Fruit fly (Drosophila melanogaster) whole organism, embryonic: Measurements from ENCODE around the gene CG1463.

Experiments used
- Antp ChIP-seq: fragments of 200-800 bp; sonication (Bioruptor generic); optimal IDR thresholded peaks from 3 replicates; lab custom pipeline; 2016; ENCODE audit warnings: missing biosample characterization, missing genetic modification characterization
- Asciz ChIP-seq: fragments of 200-800 bp; sonication (Bioruptor generic); optimal IDR thresholded peaks from 2 replicates; lab custom pipeline; 2017; ENCODE audit warnings: missing biosample characterization, mild to moderate bottlenecking, missing genetic modification characterization, missing genetic modification reagents
- Atf3 ChIP-seq: fragments of 200-800 bp; sonication (Bioruptor generic); optimal IDR thresholded peaks from 3 replicates; lab custom pipeline; 2016; ENCODE audit warnings: missing biosample characterization, missing genetic modification characterization
- Atf6 ChIP-seq: fragments of 200-800 bp; sonication (Bioruptor generic); IDR thresholded peaks from 2 replicates; pipeline ENCODE4 v1.3.6; 2022; ENCODE audit warnings: missing biosample characterization, missing genetic modification characterization
- B-H2 ChIP-seq: fragments of 200-800 bp; sonication (Bioruptor generic); optimal IDR thresholded peaks from 2 replicates; lab custom pipeline; 2018; ENCODE audit warnings: missing biosample characterization, mild to moderate bottlenecking, missing genetic modification characterization
- Bteb2 ChIP-seq: fragments of 200-800 bp; sonication (Bioruptor generic); optimal IDR thresholded peaks from 2 replicates; lab custom pipeline; 2016; ENCODE audit warnings: missing biosample characterization, missing genetic modification characterization
- CG10654 ChIP-seq: fragments of 200-800 bp; sonication (Bioruptor generic); optimal IDR thresholded peaks from 2 replicates; lab custom pipeline; 2016; ENCODE audit warnings: missing biosample characterization, missing genetic modification characterization
- CG11093 ChIP-seq: fragments of 200-800 bp; sonication (Bioruptor generic); IDR thresholded peaks from 3 replicates; pipeline ENCODE4 v1.3.6; 2022; ENCODE audit warnings: missing biosample characterization, missing genetic modification characterization
- CG11696 ChIP-seq: fragments of 200-800 bp; sonication (Bioruptor generic); IDR thresholded peaks from 2 replicates; pipeline ENCODE4 v1.3.6; 2022; ENCODE audit warnings: missing biosample characterization, missing genetic modification characterization
- CG12104 ChIP-seq: fragments of 200-800 bp; sonication (Bioruptor generic); optimal IDR thresholded peaks from 3 replicates; lab custom pipeline; 2016; ENCODE audit warnings: missing biosample characterization, missing genetic modification characterization
- CG12155 ChIP-seq: fragments of 200-800 bp; sonication (Bioruptor generic); optimal IDR thresholded peaks from 3 replicates; lab custom pipeline; 2016; ENCODE audit warnings: missing biosample characterization, missing genetic modification characterization
- CG12659 ChIP-seq: fragments of 200-800 bp; sonication (Bioruptor generic); optimal IDR thresholded peaks from 3 replicates; lab custom pipeline; 2017; ENCODE audit warnings: mild to moderate bottlenecking, missing biosample characterization, missing genetic modification reagents, missing genetic modification characterization
- CG16863 ChIP-seq: fragments of 200-800 bp; sonication (Bioruptor generic); optimal IDR thresholded peaks from 3 replicates; lab custom pipeline; 2016; ENCODE audit warnings: missing biosample characterization, missing genetic modification characterization
- CG17328 ChIP-seq: fragments of 200-800 bp; sonication (Bioruptor generic); IDR thresholded peaks from 2 replicates; pipeline ENCODE4 v1.3.6; 2022; ENCODE audit warnings: missing biosample characterization, missing genetic modification characterization
- CG1832 ChIP-seq: fragments of 200-800 bp; sonication (Bioruptor generic); optimal IDR thresholded peaks from 2 replicates; lab custom pipeline; 2017; ENCODE audit warnings: missing biosample characterization, mild to moderate bottlenecking, missing genetic modification characterization, inconsistent platforms
- CG30431 ChIP-seq: fragments of 200-800 bp; sonication (Bioruptor generic); optimal IDR thresholded peaks from 2 replicates; lab custom pipeline; 2017; ENCODE audit warnings: missing biosample characterization, missing genetic modification characterization
- CG3163 ChIP-seq: fragments of 200-800 bp; sonication (Bioruptor generic); optimal IDR thresholded peaks from 3 replicates; lab custom pipeline; 2016; ENCODE audit warnings: missing biosample characterization, missing genetic modification characterization
- CG4820 ChIP-seq: fragments of 200-800 bp; sonication (Bioruptor generic); optimal IDR thresholded peaks from 3 replicates; lab custom pipeline; 2016; ENCODE audit warnings: missing biosample characterization, missing genetic modification characterization
- CG5180 ChIP-seq: fragments of 200-800 bp; sonication (Bioruptor generic); optimal IDR thresholded peaks from 3 replicates; lab custom pipeline; 2017; ENCODE audit warnings: missing biosample characterization, missing genetic modification characterization, mild to moderate bottlenecking, moderate library complexity, missing genetic modification reagents
- CG6254 ChIP-seq: fragments of 200-800 bp; sonication (Bioruptor generic); optimal IDR thresholded peaks from 3 replicates; lab custom pipeline; 2017; ENCODE audit warnings: mild to moderate bottlenecking, missing biosample characterization, missing genetic modification reagents, missing genetic modification characterization
- CG6654 ChIP-seq: fragments of 200-800 bp; sonication (Bioruptor generic); optimal IDR thresholded peaks from 2 replicates; lab custom pipeline; 2017; ENCODE audit warnings: missing biosample characterization, mild to moderate bottlenecking, missing genetic modification characterization
- CHES-1-like ChIP-seq: fragments of 200-800 bp; sonication (Bioruptor generic); optimal IDR thresholded peaks from 2 replicates; lab custom pipeline; 2016; ENCODE audit warnings: missing biosample characterization, missing genetic modification characterization
- Doc2 ChIP-seq: fragments of 200-800 bp; sonication (Bioruptor generic); IDR thresholded peaks from 2 replicates; pipeline ENCODE4 v1.3.6; 2022; ENCODE audit warnings: missing biosample characterization, missing genetic modification characterization
- HLH3B ChIP-seq: fragments of 200-800 bp; sonication (Bioruptor generic); IDR thresholded peaks from 2 replicates; pipeline ENCODE4 v1.3.6; 2022; ENCODE audit warnings: missing biosample characterization, missing genetic modification characterization
- Hmr ChIP-seq: fragments of 200-800 bp; sonication (Bioruptor generic); optimal IDR thresholded peaks from 3 replicates; lab custom pipeline; 2017; ENCODE audit warnings: mild to moderate bottlenecking, missing biosample characterization, missing genetic modification reagents, missing genetic modification characterization
- Kr ChIP-seq: fragments of 200-800 bp; sonication (Bioruptor generic); optimal IDR thresholded peaks from 2 replicates; lab custom pipeline; 2017; ENCODE audit warnings: missing biosample characterization, mild to moderate bottlenecking, missing genetic modification characterization
- MESR4 ChIP-seq: fragments of 200-800 bp; sonication (Bioruptor generic); optimal IDR thresholded peaks from 2 replicates; lab custom pipeline; 2018; ENCODE audit warnings: missing biosample characterization, mild to moderate bottlenecking, missing genetic modification characterization, moderate library complexity
- Mad ChIP-seq: fragments of 200-800 bp; sonication (Bioruptor generic); optimal IDR thresholded peaks from 2 replicates; lab custom pipeline; 2016; ENCODE audit warnings: missing biosample characterization, missing genetic modification characterization
- Stat92E ChIP-seq, 3 experiments: fragments of >200 bp in 2 of 3; fragments of 200-800 bp in 1 of 3; sonication (Bioruptor generic) in 1 of 3; optimal IDR thresholded peaks; 2 replicates each; lab custom pipeline; 2017 to 2019; ENCODE audit warnings: missing biosample characterization in 3 of 3, missing genetic modification characterization in 3 of 3, mild to moderate bottlenecking in 1 of 3, moderate library complexity in 1 of 3
- bbx ChIP-seq: fragments of 200-800 bp; sonication (Bioruptor generic); IDR thresholded peaks from 2 replicates; pipeline ENCODE4 v1.3.6; 2022; ENCODE audit warnings: missing biosample characterization, missing genetic modification characterization; ENCODE audit not compliant: partially characterized antibody
- cad ChIP-seq: fragments of >200 bp; optimal IDR thresholded peaks from 2 replicates; lab custom pipeline; 2017; ENCODE audit warnings: missing biosample characterization, missing genetic modification characterization
- cato ChIP-seq: fragments of 200-800 bp; sonication (Bioruptor generic); optimal IDR thresholded peaks from 2 replicates; lab custom pipeline; 2016; ENCODE audit warnings: missing biosample characterization, missing genetic modification characterization, borderline replicate concordance
- caup ChIP-seq: fragments of 200-800 bp; sonication (Bioruptor generic); optimal IDR thresholded peaks from 3 replicates; lab custom pipeline; 2017; ENCODE audit warnings: missing biosample characterization, mild to moderate bottlenecking, missing genetic modification characterization, moderate library complexity; ENCODE audit not compliant: severe bottlenecking
- chm ChIP-seq: fragments of 200-800 bp; sonication (Bioruptor generic); IDR thresholded peaks from 2 replicates; pipeline ENCODE4 v1.3.6; 2022; ENCODE audit warnings: missing biosample characterization, missing genetic modification characterization
- croc ChIP-seq: fragments of 200-800 bp; sonication (Bioruptor generic); conservative IDR thresholded peaks from 3 replicates; pipeline ENCODE4 v1.3.6; 2022; ENCODE audit warnings: missing biosample characterization, missing genetic modification characterization
- crol ChIP-seq: fragments of 200-800 bp; sonication (Bioruptor generic); IDR thresholded peaks from 2 replicates; pipeline ENCODE4 v1.3.6; 2022; ENCODE audit warnings: missing biosample characterization, missing genetic modification characterization
- crp ChIP-seq, 2 experiments: fragments of 200-800 bp; sonication (Bioruptor generic); optimal IDR thresholded peaks; 2 replicates in 1 of 2; 3 replicates in 1 of 2; lab custom pipeline; 2017; ENCODE audit warnings: missing biosample characterization in 2 of 2, missing genetic modification characterization in 2 of 2, mild to moderate bottlenecking in 1 of 2, moderate library complexity in 1 of 2
- dati ChIP-seq: fragments of 200-800 bp; sonication (Bioruptor generic); IDR thresholded peaks from 2 replicates; pipeline ENCODE4 v1.3.6; 2022; ENCODE audit warnings: missing biosample characterization, missing genetic modification characterization
- dmrt99B ChIP-seq: fragments of 200-800 bp; sonication (Bioruptor generic); optimal IDR thresholded peaks from 2 replicates; lab custom pipeline; 2018; ENCODE audit warnings: missing biosample characterization, mild to moderate bottlenecking, missing genetic modification characterization, moderate library complexity
- fu2 ChIP-seq: fragments of 200-800 bp; sonication (Bioruptor generic); optimal IDR thresholded peaks from 2 replicates; lab custom pipeline; 2016; ENCODE audit warnings: missing biosample characterization, missing genetic modification characterization
- gce ChIP-seq: fragments of 200-800 bp; sonication (Bioruptor generic); IDR thresholded peaks from 3 replicates; pipeline ENCODE4 v1.3.6; 2022; ENCODE audit warnings: missing biosample characterization, missing genetic modification characterization
- h ChIP-seq: fragments of >200 bp; optimal IDR thresholded peaks from 2 replicates; lab custom pipeline; 2017
- ham ChIP-seq: fragments of 200-800 bp; sonication (Bioruptor generic); IDR thresholded peaks from 2 replicates; pipeline ENCODE4 v1.3.6; 2022; ENCODE audit warnings: missing biosample characterization, missing genetic modification characterization
- lbe ChIP-seq: fragments of 200-800 bp; sonication (Bioruptor generic); optimal IDR thresholded peaks from 2 replicates; lab custom pipeline; 2016; ENCODE audit warnings: missing biosample characterization, mild to moderate bottlenecking, missing genetic modification characterization
- onecut ChIP-seq: fragments of 200-800 bp; sonication (Bioruptor generic); IDR thresholded peaks from 2 replicates; pipeline ENCODE4 v1.3.6; 2022; ENCODE audit warnings: missing biosample characterization, missing genetic modification characterization
- pfk ChIP-seq: fragments of 200-800 bp; sonication (Bioruptor generic); optimal IDR thresholded peaks from 2 replicates; lab custom pipeline; 2018; ENCODE audit warnings: missing biosample characterization, mild to moderate bottlenecking, missing genetic modification characterization, moderate library complexity
- so ChIP-seq: fragments of 200-800 bp; sonication (Bioruptor generic); IDR thresholded peaks from 3 replicates; pipeline ENCODE4 v1.3.6; 2022; ENCODE audit warnings: missing biosample characterization, missing genetic modification characterization
- sr ChIP-seq: fragments of 200-800 bp; sonication (Bioruptor generic); IDR thresholded peaks from 3 replicates; pipeline ENCODE4 v1.3.6; 2022; ENCODE audit warnings: missing biosample characterization, missing genetic modification characterization
- sug ChIP-seq: fragments of 200-800 bp; optimal IDR thresholded peaks from 2 replicates; lab custom pipeline; 2019; ENCODE audit warnings: missing biosample characterization, mild to moderate bottlenecking, missing genetic modification characterization, moderate library complexity
- zfh2 ChIP-seq: fragments of 200-800 bp; sonication (Bioruptor generic); optimal IDR thresholded peaks from 2 replicates; lab custom pipeline; 2016; ENCODE audit warnings: missing biosample characterization, missing genetic modification characterization

Gene CG1463

dm6 chrX:12591223-12592120 is 20.0 kb downstream of the CG1463 start (continued):
- TF ChIP-seq CG12104 (GFP tag; lab: Kevin White, UChicago) (peak; percentile 48), croc (GFP tag; lab: Robert Waterston, UW) (no peak), Atf6 (GFP tag; lab: Robert Waterston, UW) (no peak), Kr (GFP tag; lab: Kevin White, UChicago) (no peak), caup (peak; percentile 22), crp (GFP tag; optimal IDR thresholded peaks at IDR 0.05; lab: Kevin White, UChicago) (no peak), Hmr (GFP tag; lab: Kevin White, UChicago) (no peak), B-H2 (GFP tag; lab: Kevin White, UChicago) (no peak), dmrt99B (tag; lab: Kevin White, UChicago) (peak; percentile 67), CG12155 (GFP tag; lab: Kevin White, UChicago) (no peak), CG11696 (GFP tag; lab: Robert Waterston, UW) (no peak), cad (GFP tag; lab: Kevin White, UChicago) (no peak), Bteb2 (peak; percentile 31), CG12659 (GFP tag; lab: Kevin White, UChicago) (peak; percentile 11), dati (no peak), CG5180 (GFP tag; lab: Kevin White, UChicago) (peak; percentile 56), CG16863 (GFP tag; lab: Kevin White, UChicago) (peak; percentile 46), ham (GFP tag; lab: Robert Waterston, UW) (no peak), Mad (no peak), Asciz (peak; percentile 31), CG3163 (GFP tag; lab: Kevin White, UChicago) (peak; percentile 40), CG17328 (GFP tag; lab: Robert Waterston, UW) (0 out of 2 replicates have a peak, but pooled peaks have one; percentile 10), so (GFP tag; lab: Robert Waterston, UW) (no peak), CG6654 (GFP tag; lab: Kevin White, UChicago) (peak; percentile 32), fu2 (GFP tag; lab: Kevin White, UChicago) (no peak), CHES-1-like (GFP tag; lab: Kevin White, UChicago) (peak; percentile 55), sug (tag; lab: Kevin White, UChicago) (no peak), CG10654 (GFP tag; lab: Kevin White, UChicago) (no peak), gce (GFP tag; lab: Robert Waterston, UW) (no peak), sr (GFP tag; lab: Robert Waterston, UW) (no peak), CG1832 (GFP tag; lab: Kevin White, UChicago) (no peak), CG6254 (GFP tag; lab: Kevin White, UChicago) (peak; percentile 4), lbe (GFP tag; lab: Kevin White, UChicago) (no peak), HLH3B (no peak), zfh2 (GFP tag; lab: Kevin White, UChicago) (peak; percentile 4), CG4820 (GFP tag; lab: Kevin White, UChicago) (peak; percentile 43), h (lab: Kevin White, UChicago) (no peak), chm (GFP tag; lab: Robert Waterston, UW) (no peak), onecut (GFP tag; lab: Robert Waterston, UW) (no peak), Stat92E (GFP tag; optimal IDR thresholded peaks at IDR 0.05; lab: Kevin White, UChicago) (no peak), crol (GFP tag; lab: Robert Waterston, UW) (no peak), bbx (no peak), CG30431 (GFP tag; lab: Kevin White, UChicago) (peak; percentile 25), Atf3 (GFP tag; lab: Kevin White, UChicago) (peak; percentile 43), pfk (no peak), cato (GFP tag; lab: Kevin White, UChicago) (peak; percentile 10), Antp (peak; percentile 13), CG11093 (GFP tag; lab: Robert Waterston, UW) (no peak), MESR4 (GFP tag; lab: Kevin White, UChicago) (peak; percentile 64), Doc2 (GFP tag; lab: Robert Waterston, UW) (no peak)
